Worm (Caenorhabditis elegans) whole organism, late embryonic: ENCODE results near the gene C33A12.19.

Experiments
- F13H6.1 ChIP-seq: sonication (generic microtip); optimal IDR thresholded peaks from 2 replicates; lab custom pipeline; 2016; ENCODE audit warnings: missing genetic modification characterization, missing compliant biosample characterization
- K09A11.1 ChIP-seq: sonication (generic microtip); optimal IDR thresholded peaks from 2 replicates; lab custom pipeline; 2017; ENCODE audit warnings: antibody characterized with exemption, mild to moderate bottlenecking, missing genetic modification characterization, missing compliant biosample characterization; ENCODE audit not compliant: insufficient read depth
- Y22D7AL.16 ChIP-seq: sonication (generic microtip); optimal IDR thresholded peaks from 2 replicates; lab custom pipeline; 2016; ENCODE audit warnings: missing genetic modification characterization, missing compliant biosample characterization
- ahr-1 ChIP-seq: sonication (generic microtip); optimal IDR thresholded peaks from 2 replicates; lab custom pipeline; 2016; ENCODE audit warnings: missing genetic modification characterization, missing compliant biosample characterization
- ama-1 ChIP-seq: fragments of 150-350 bp; optimal IDR thresholded peaks from 2 replicates; lab custom pipeline; 2014
- ceh-2 ChIP-seq: sonication (generic microtip); optimal IDR thresholded peaks from 2 replicates; lab custom pipeline; 2016; ENCODE audit warnings: missing genotype, missing genetic modification characterization, missing compliant biosample characterization
- ceh-24 ChIP-seq: sonication (generic microtip); optimal IDR thresholded peaks from 2 replicates; lab custom pipeline; 2016; ENCODE audit warnings: mild to moderate bottlenecking, missing genetic modification characterization, missing compliant biosample characterization
- ceh-34 ChIP-seq: sonication (generic microtip); optimal IDR thresholded peaks from 2 replicates; lab custom pipeline; 2016; ENCODE audit warnings: mild to moderate bottlenecking, missing genetic modification characterization, missing compliant biosample characterization
- ceh-48 ChIP-seq: sonication (generic microtip); optimal IDR thresholded peaks from 2 replicates; lab custom pipeline; 2016; ENCODE audit warnings: missing genetic modification characterization, inconsistent platforms, missing compliant biosample characterization
- che-1 ChIP-seq: sonication (generic microtip); optimal IDR thresholded peaks from 2 replicates; lab custom pipeline; 2016; ENCODE audit warnings: mild to moderate bottlenecking, missing genetic modification characterization, missing compliant biosample characterization
- elt-2 ChIP-seq: sonication (generic microtip); optimal IDR thresholded peaks from 2 replicates; lab custom pipeline; 2016; ENCODE audit warnings: missing genetic modification reagents, missing genetic modification characterization, missing compliant biosample characterization
- eyg-1 ChIP-seq: sonication (generic microtip); optimal IDR thresholded peaks from 2 replicates; lab custom pipeline; 2016; ENCODE audit warnings: missing genotype, missing genetic modification characterization, missing compliant biosample characterization
- fax-1 ChIP-seq: sonication (generic microtip); optimal IDR thresholded peaks from 2 replicates; lab custom pipeline; 2016; ENCODE audit warnings: missing genotype, missing genetic modification characterization, missing compliant biosample characterization
- fkh-6 ChIP-seq: sonication (generic microtip); optimal IDR thresholded peaks from 2 replicates; lab custom pipeline; 2016; ENCODE audit warnings: missing genetic modification characterization, missing compliant biosample characterization
- gmeb-2 ChIP-seq: sonication (generic microtip); optimal IDR thresholded peaks from 2 replicates; lab custom pipeline; 2016; ENCODE audit warnings: missing genetic modification characterization, inconsistent platforms, missing compliant biosample characterization
- hlh-15 ChIP-seq: sonication (generic microtip); optimal IDR thresholded peaks from 2 replicates; lab custom pipeline; 2016; ENCODE audit warnings: missing genetic modification characterization, missing compliant biosample characterization
- hlh-30 ChIP-seq: sonication (generic microtip); optimal IDR thresholded peaks from 2 replicates; lab custom pipeline; 2017; ENCODE audit warnings: antibody characterized with exemption, missing genetic modification characterization, missing compliant biosample characterization; ENCODE audit not compliant: insufficient read depth
- lim-6 ChIP-seq: sonication (generic microtip); optimal IDR thresholded peaks from 2 replicates; lab custom pipeline; 2016; ENCODE audit warnings: missing genetic modification characterization, missing compliant biosample characterization
- madf-2 ChIP-seq: sonication (generic microtip); optimal IDR thresholded peaks from 2 replicates; lab custom pipeline; 2017; ENCODE audit warnings: missing genetic modification characterization, missing compliant biosample characterization
- mec-3 ChIP-seq: sonication (generic microtip); optimal IDR thresholded peaks from 2 replicates; lab custom pipeline; 2016; ENCODE audit warnings: borderline replicate concordance, missing genetic modification characterization, missing compliant biosample characterization
- nhr-232 ChIP-seq: sonication (generic microtip); optimal IDR thresholded peaks from 2 replicates; lab custom pipeline; 2016; ENCODE audit warnings: missing genetic modification characterization, missing compliant biosample characterization
- odd-2 ChIP-seq: sonication (generic microtip); optimal IDR thresholded peaks from 2 replicates; lab custom pipeline; 2017; ENCODE audit warnings: antibody characterized with exemption, mild to moderate bottlenecking, missing genetic modification characterization, missing compliant biosample characterization
- pag-3 ChIP-seq: sonication (generic microtip); optimal IDR thresholded peaks from 2 replicates; lab custom pipeline; 2016; ENCODE audit warnings: missing compliant biosample characterization, missing genetic modification characterization, borderline replicate concordance
- pax-1 ChIP-seq: fragments of 150-350 bp; optimal IDR thresholded peaks from 2 replicates; lab custom pipeline; 2014; ENCODE audit warnings: missing biosample characterization, missing genetic modification characterization
- pha-2 ChIP-seq: sonication (generic microtip); optimal IDR thresholded peaks from 2 replicates; lab custom pipeline; 2017; ENCODE audit warnings: mild to moderate bottlenecking, missing genetic modification characterization, missing compliant biosample characterization
- pqm-1 ChIP-seq: sonication (generic microtip); optimal IDR thresholded peaks from 2 replicates; lab custom pipeline; 2016; ENCODE audit warnings: missing genetic modification characterization, missing compliant biosample characterization
- rnt-1 ChIP-seq: sonication (generic microtip); optimal IDR thresholded peaks from 2 replicates; lab custom pipeline; 2016; ENCODE audit warnings: missing genetic modification characterization, missing compliant biosample characterization
- syd-9 ChIP-seq: sonication (generic microtip); optimal IDR thresholded peaks from 2 replicates; lab custom pipeline; 2016; ENCODE audit warnings: mild to moderate bottlenecking, missing genetic modification characterization, moderate library complexity, missing compliant biosample characterization
- tbx-2 ChIP-seq: sonication (generic microtip); optimal IDR thresholded peaks from 2 replicates; lab custom pipeline; 2016; ENCODE audit warnings: missing genetic modification characterization, missing compliant biosample characterization
- tbx-7 ChIP-seq: sonication (generic microtip); optimal IDR thresholded peaks from 2 replicates; lab custom pipeline; 2016; ENCODE audit warnings: missing genotype, missing genetic modification characterization, missing compliant biosample characterization
- unc-42 ChIP-seq: sonication (generic microtip); optimal IDR thresholded peaks from 2 replicates; lab custom pipeline; 2016; ENCODE audit warnings: missing genotype, missing genetic modification characterization, missing compliant biosample characterization
- unc-55 ChIP-seq: sonication (generic microtip); optimal IDR thresholded peaks from 2 replicates; lab custom pipeline; 2017; ENCODE audit warnings: missing biosample characterization, missing genetic modification reagents, missing genetic modification characterization
- unc-86 ChIP-seq: sonication (generic microtip); optimal IDR thresholded peaks from 2 replicates; lab custom pipeline; 2016; ENCODE audit warnings: missing genetic modification characterization, missing compliant biosample characterization
- zip-5 ChIP-seq: sonication (generic microtip); optimal IDR thresholded peaks from 2 replicates; lab custom pipeline; 2016; ENCODE audit warnings: missing genetic modification characterization, missing compliant biosample characterization

Gene C33A12.19

DNA sequence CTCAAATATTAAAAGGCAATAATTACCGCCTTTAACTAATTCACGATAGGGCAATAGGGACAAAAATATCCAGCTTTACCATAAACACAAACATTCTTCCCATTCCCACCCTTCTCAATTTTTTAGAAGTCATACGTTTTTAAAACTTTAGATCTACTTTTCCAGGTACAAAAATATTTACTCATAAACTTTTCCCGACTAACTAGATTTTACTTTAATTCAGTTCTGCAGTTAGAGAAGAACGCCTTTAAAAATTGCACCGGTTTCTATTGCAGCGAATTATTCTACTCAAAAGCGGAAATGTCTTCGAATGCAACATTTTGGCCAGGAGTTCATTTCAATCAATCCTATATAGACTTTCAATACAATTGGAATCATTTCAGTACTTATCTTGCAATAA lies 20.5 kb upstream of the C33A12.19 start, which contains the start of gene sru-3:
sru-3 (plus strand) TSS at position 301 of the 400 bp plus-strand sequence.
- TF ChIP-seq Y22D7AL.16, result no peak

DNA sequence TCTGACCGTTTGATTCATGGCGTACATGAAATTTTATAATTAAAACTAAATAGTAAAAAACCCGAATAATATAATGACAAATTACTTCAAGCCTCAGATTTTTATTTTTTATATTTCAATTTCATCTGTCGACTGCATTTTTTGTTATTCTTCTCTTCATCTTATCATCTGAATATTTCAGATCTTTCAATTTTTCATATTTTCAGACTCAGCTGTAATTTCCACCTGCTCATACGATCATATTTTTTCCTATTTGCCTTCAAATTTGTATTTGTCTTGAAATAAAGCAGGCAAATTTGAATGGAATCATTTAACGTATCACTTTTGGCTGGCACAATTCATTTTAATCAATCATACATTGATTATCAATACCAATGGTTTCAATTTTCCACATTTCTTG lies 18.7 kb upstream of the C33A12.19 start, which contains the start of gene sru-4:
sru-4 (plus strand) TSS at position 301 of the 400 bp plus-strand sequence.
- TF ChIP-seq ahr-1 (no peak), tbx-2 (tag; lab: Kevin White, UChicago) (no peak), K09A11.1 (tag; lab: Kevin White, UChicago) (no peak), gmeb-2 (tag; lab: Kevin White, UChicago) (no peak), elt-2 (no peak), zip-5 (tag; lab: Kevin White, UChicago) (no peak), pag-3 (tag; lab: Kevin White, UChicago) (no peak), unc-42 (tag; lab: Kevin White, UChicago) (no peak), pax-1 (tag; lab: Kevin White, UChicago) (no peak), che-1 (tag; lab: Kevin White, UChicago) (no peak), nhr-232 (tag; lab: Kevin White, UChicago) (no peak), tbx-7 (no peak), eyg-1 (no peak)
- TF ChIP-seq, all 69 proteins: peak for 0

DNA sequence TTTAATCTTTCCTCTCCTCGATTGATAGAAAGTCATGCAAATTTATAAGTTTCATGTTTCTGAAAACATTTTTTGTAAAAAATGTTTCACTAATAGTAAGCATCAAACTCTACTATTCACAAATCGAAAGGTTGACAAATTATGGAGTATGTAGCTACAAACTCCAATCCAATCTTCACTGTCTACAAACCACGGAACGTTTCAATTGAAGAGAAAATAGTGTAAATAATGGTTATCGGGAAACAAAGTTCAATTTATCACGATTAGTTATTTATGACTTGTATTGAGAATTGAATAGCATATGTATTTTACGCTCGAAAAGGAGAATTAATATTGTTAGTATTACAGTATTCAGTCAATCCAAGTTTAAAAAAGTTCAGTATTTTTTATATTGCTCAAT lies 17.2 kb upstream of the C33A12.19 start:
- no peak for TF ChIP-seq pqm-1 (tag; lab: Kevin White, UChicago)

DNA sequence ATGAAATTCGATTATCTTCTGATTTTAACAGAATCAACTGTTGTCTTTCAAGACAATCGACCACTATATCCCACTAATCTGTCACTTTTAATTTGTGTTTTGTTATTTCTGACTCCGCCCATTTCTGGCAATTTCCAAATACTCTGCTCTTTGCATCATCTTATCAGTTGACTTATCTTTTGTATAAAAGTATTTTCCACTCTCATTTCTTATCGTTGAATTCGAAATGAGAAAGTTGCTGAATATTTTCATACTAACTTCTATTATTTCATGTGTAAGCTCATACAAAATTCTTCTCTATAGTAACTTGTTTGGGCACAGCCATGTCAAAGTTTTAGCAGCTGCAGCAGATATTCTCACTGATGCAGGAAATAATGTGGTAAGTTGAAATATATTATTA lies 16.7 kb upstream of the C33A12.19 start, which contains the start of gene ugt-21:
ugt-21 (plus strand) TSS at position 212 of the 400 bp plus-strand sequence.
- TF ChIP-seq fkh-6 (no peak), elt-2 (peak; percentile 22)

DNA sequence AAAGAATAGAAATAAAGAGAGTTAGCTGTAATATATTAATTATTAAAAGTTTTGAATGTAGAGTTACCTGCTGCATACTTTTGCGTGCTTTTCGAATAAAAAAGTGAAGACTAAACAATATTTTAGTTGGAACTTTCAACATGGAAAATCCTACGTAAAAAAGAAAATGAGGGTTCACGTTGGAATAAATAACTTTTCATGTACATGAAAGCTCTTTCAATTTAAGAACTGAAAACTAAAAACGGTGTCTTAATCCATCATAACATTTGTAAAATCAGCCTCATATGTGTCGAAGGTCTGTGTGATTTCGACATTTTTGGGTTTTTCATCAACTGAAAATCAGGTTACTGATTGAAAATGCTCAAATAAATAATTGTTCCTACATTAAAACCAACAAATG lies 10.5 kb upstream of the C33A12.19 start, which contains the start of gene ttr-9:
ttr-9 (minus strand) TSS at position 101 of the 400 bp plus-strand sequence.
- TF ChIP-seq Y22D7AL.16, result no peak
- no peak for TF ChIP-seq unc-86
- no peak for TF ChIP-seq eyg-1

DNA sequence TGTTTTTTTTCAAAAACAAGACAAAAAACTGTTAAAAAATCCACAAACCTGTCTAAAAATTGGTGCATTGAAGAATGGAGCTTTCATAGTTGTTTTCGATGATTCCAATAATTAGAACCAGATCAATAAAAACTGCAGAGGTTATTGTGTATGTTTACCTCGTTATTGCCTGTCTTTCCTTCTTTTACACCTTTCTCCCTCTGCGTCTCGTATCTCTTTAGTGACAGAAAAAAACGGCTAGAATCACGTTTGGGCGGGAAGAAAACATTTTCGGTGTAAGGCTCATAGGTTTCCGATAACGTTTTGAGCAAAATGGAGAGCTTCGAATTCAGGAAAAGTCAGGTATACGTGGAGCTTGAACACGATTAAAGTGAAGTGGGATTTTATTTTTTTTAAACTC lies 8.2 kb upstream of the C33A12.19 start, which contains the start of gene ethe-1:
ethe-1 (minus strand) TSS at position 150 of the 400 bp plus-strand sequence.
- TF ChIP-seq elt-2, result no peak
- TF ChIP-seq ama-1 (lab: Kevin White, UChicago), result no peak
- TF ChIP-seq syd-9 (tag; lab: Kevin White, UChicago), result no peak
- TF ChIP-seq rnt-1 (tag; lab: Kevin White, UChicago), result no peak
- no peak for TF ChIP-seq zip-5 (tag; lab: Kevin White, UChicago)
- no peak for TF ChIP-seq che-1 (tag; lab: Kevin White, UChicago)
- no peak for TF ChIP-seq mec-3 (tag; lab: Kevin White, UChicago)
- TF ChIP-seq ceh-34 (tag; lab: Kevin White, UChicago), result no peak
- no peak for TF ChIP-seq F13H6.1 (tag; lab: Kevin White, UChicago)

DNA sequence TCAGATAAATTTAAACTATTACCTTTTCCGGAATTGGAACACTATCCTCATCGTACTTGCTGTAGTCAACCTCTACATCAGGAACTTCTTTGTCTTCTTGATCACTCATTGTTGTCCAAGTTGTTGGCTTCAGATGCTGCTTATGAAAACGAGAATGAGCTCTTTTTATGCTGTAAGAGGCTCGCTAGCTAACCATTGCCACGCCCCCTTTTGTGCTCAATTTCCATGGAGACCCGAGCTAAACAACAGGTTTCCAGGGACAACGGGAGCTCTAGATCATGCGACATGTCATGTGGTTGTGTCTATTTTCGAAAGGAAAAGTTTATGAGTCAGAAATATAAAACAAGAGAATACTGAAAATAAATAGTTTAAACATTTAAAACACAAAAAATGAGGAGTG lies 6.4 kb upstream of the C33A12.19 start, which contains the start of gene C33A12.4:
C33A12.4 (minus strand) TSS at position 131 of the 400 bp plus-strand sequence.
- TF ChIP-seq madf-2 (no peak), unc-55 (no peak), fax-1 (no peak), fkh-6 (no peak), odd-2 (tag; lab: Kevin White, UChicago) (no peak), hlh-15 (no peak), mec-3 (tag; lab: Kevin White, UChicago) (no peak), Y22D7AL.16 (no peak), F13H6.1 (tag; lab: Kevin White, UChicago) (no peak), tbx-2 (tag; lab: Kevin White, UChicago) (no peak), lim-6 (tag; lab: Kevin White, UChicago) (no peak), ceh-2 (tag; lab: Kevin White, UChicago) (no peak), ceh-48 (tag; lab: Kevin White, UChicago) (no peak), ceh-24 (tag; lab: Kevin White, UChicago) (no peak), hlh-30 (tag; lab: Kevin White, UChicago) (no peak), rnt-1 (tag; lab: Kevin White, UChicago) (no peak), pha-2 (tag; lab: Kevin White, UChicago) (no peak)
